Worm (Caenorhabditis elegans) whole organism, late embryonic: ENCODE results near the gene frg-1.

Experiments used
- C38D4.7 ChIP-seq: fragments of 200-800 bp; sonication (Bioruptor generic); optimal IDR thresholded peaks from 2 replicates; lab custom pipeline; 2018; ENCODE audit warnings: mild to moderate bottlenecking, missing genetic modification characterization, moderate library complexity, missing compliant biosample characterization
- F13H6.1 ChIP-seq: sonication (generic microtip); optimal IDR thresholded peaks from 2 replicates; lab custom pipeline; 2016; ENCODE audit warnings: missing genetic modification characterization, missing compliant biosample characterization
- K02D7.2 ChIP-seq: sonication (generic microtip); optimal IDR thresholded peaks from 2 replicates; lab custom pipeline; 2017; ENCODE audit warnings: mild to moderate bottlenecking, missing genetic modification characterization, missing compliant biosample characterization
- K09A11.1 ChIP-seq: sonication (generic microtip); optimal IDR thresholded peaks from 2 replicates; lab custom pipeline; 2017; ENCODE audit warnings: antibody characterized with exemption, mild to moderate bottlenecking, missing genetic modification characterization, missing compliant biosample characterization; ENCODE audit not compliant: insufficient read depth
- Y22D7AL.16 ChIP-seq: sonication (generic microtip); optimal IDR thresholded peaks from 2 replicates; lab custom pipeline; 2016; ENCODE audit warnings: missing genetic modification characterization, missing compliant biosample characterization
- ahr-1 ChIP-seq: sonication (generic microtip); optimal IDR thresholded peaks from 2 replicates; lab custom pipeline; 2016; ENCODE audit warnings: missing genetic modification characterization, missing compliant biosample characterization
- ceh-18 ChIP-seq: sonication (generic microtip); optimal IDR thresholded peaks from 2 replicates; lab custom pipeline; 2016; ENCODE audit warnings: missing genetic modification characterization, missing compliant biosample characterization
- ceh-22 ChIP-seq: sonication (generic microtip); optimal IDR thresholded peaks from 2 replicates; lab custom pipeline; 2017; ENCODE audit warnings: missing biosample characterization, missing genetic modification characterization
- ceh-30 ChIP-seq: fragments of 150-350 bp; optimal IDR thresholded peaks from 2 replicates; lab custom pipeline; 2014; ENCODE audit warnings: missing biosample characterization, missing genetic modification characterization
- ceh-48 ChIP-seq: sonication (generic microtip); optimal IDR thresholded peaks from 2 replicates; lab custom pipeline; 2016; ENCODE audit warnings: missing genetic modification characterization, inconsistent platforms, missing compliant biosample characterization
- che-1 ChIP-seq: sonication (generic microtip); optimal IDR thresholded peaks from 2 replicates; lab custom pipeline; 2016; ENCODE audit warnings: mild to moderate bottlenecking, missing genetic modification characterization, missing compliant biosample characterization
- dve-1 ChIP-seq: sonication (generic microtip); optimal IDR thresholded peaks from 2 replicates; lab custom pipeline; 2017; ENCODE audit warnings: antibody characterized with exemption, mild to moderate bottlenecking, missing genetic modification characterization, missing compliant biosample characterization
- elt-2 ChIP-seq: sonication (generic microtip); optimal IDR thresholded peaks from 2 replicates; lab custom pipeline; 2016; ENCODE audit warnings: missing genetic modification reagents, missing genetic modification characterization, missing compliant biosample characterization
- ets-4 ChIP-seq: sonication (generic microtip); optimal IDR thresholded peaks from 2 replicates; lab custom pipeline; 2016; ENCODE audit warnings: missing genetic modification characterization, missing compliant biosample characterization
- fkh-10 ChIP-seq: fragments of 150-350 bp; optimal IDR thresholded peaks from 2 replicates; lab custom pipeline; 2014; ENCODE audit warnings: missing biosample characterization, missing genetic modification reagents, missing genetic modification characterization
- fkh-6 ChIP-seq: sonication (generic microtip); optimal IDR thresholded peaks from 2 replicates; lab custom pipeline; 2016; ENCODE audit warnings: missing genetic modification characterization, missing compliant biosample characterization
- gmeb-2 ChIP-seq: sonication (generic microtip); optimal IDR thresholded peaks from 2 replicates; lab custom pipeline; 2016; ENCODE audit warnings: missing genetic modification characterization, inconsistent platforms, missing compliant biosample characterization
- hlh-30 ChIP-seq: sonication (generic microtip); optimal IDR thresholded peaks from 2 replicates; lab custom pipeline; 2017; ENCODE audit warnings: antibody characterized with exemption, missing genetic modification characterization, missing compliant biosample characterization; ENCODE audit not compliant: insufficient read depth
- hlh-8 ChIP-seq: sonication (generic microtip); optimal IDR thresholded peaks from 2 replicates; lab custom pipeline; 2016; ENCODE audit warnings: missing genotype, missing genetic modification characterization, missing compliant biosample characterization
- lim-6 ChIP-seq: sonication (generic microtip); optimal IDR thresholded peaks from 2 replicates; lab custom pipeline; 2016; ENCODE audit warnings: missing genetic modification characterization, missing compliant biosample characterization
- lin-11 ChIP-seq: fragments of 200-800 bp; sonication (Bioruptor generic); optimal IDR thresholded peaks from 2 replicates; lab custom pipeline; 2018; ENCODE audit warnings: mild to moderate bottlenecking, missing genetic modification characterization, missing compliant biosample characterization
- madf-2 ChIP-seq: sonication (generic microtip); optimal IDR thresholded peaks from 2 replicates; lab custom pipeline; 2017; ENCODE audit warnings: missing genetic modification characterization, missing compliant biosample characterization
- nfya-1 ChIP-seq: sonication (generic microtip); optimal IDR thresholded peaks from 2 replicates; lab custom pipeline; 2017; ENCODE audit warnings: missing genetic modification characterization, mild to moderate bottlenecking, missing compliant biosample characterization, antibody characterized with exemption, moderate library complexity
- nhr-11 ChIP-seq: fragments of 150-350 bp; optimal IDR thresholded peaks from 2 replicates; lab custom pipeline; 2014; ENCODE audit warnings: missing biosample characterization, missing genetic modification characterization
- npax-4 ChIP-seq: sonication (generic microtip); optimal IDR thresholded peaks from 2 replicates; lab custom pipeline; 2016; ENCODE audit warnings: missing genetic modification characterization, missing compliant biosample characterization
- odd-2 ChIP-seq: sonication (generic microtip); optimal IDR thresholded peaks from 2 replicates; lab custom pipeline; 2017; ENCODE audit warnings: antibody characterized with exemption, mild to moderate bottlenecking, missing genetic modification characterization, missing compliant biosample characterization
- pag-3 ChIP-seq: sonication (generic microtip); optimal IDR thresholded peaks from 2 replicates; lab custom pipeline; 2016; ENCODE audit warnings: missing compliant biosample characterization, missing genetic modification characterization, borderline replicate concordance
- pat-9 ChIP-seq: fragments of 200-800 bp; sonication (Bioruptor generic); optimal IDR thresholded peaks from 2 replicates; lab custom pipeline; 2018; ENCODE audit warnings: mild to moderate bottlenecking, missing genetic modification characterization, moderate library complexity, missing compliant biosample characterization
- pax-1 ChIP-seq: fragments of 150-350 bp; optimal IDR thresholded peaks from 2 replicates; lab custom pipeline; 2014; ENCODE audit warnings: missing biosample characterization, missing genetic modification characterization
- pha-4 ChIP-seq: fragments of 150-350 bp; optimal IDR thresholded peaks from 2 replicates; lab custom pipeline; 2018; ENCODE audit warnings: missing biosample characterization, missing genetic modification reagents, missing genetic modification characterization
- pros-1 ChIP-seq: fragments of 150-350 bp; optimal IDR thresholded peaks from 2 replicates; lab custom pipeline; 2014; ENCODE audit warnings: missing biosample characterization, missing genetic modification reagents, missing genetic modification characterization
- sox-4 ChIP-seq: sonication (generic microtip); optimal IDR thresholded peaks from 2 replicates; lab custom pipeline; 2017; ENCODE audit warnings: mild to moderate bottlenecking, missing genetic modification characterization, inconsistent platforms, missing compliant biosample characterization
- syd-9 ChIP-seq: sonication (generic microtip); optimal IDR thresholded peaks from 2 replicates; lab custom pipeline; 2016; ENCODE audit warnings: mild to moderate bottlenecking, missing genetic modification characterization, moderate library complexity, missing compliant biosample characterization
- tbx-2 ChIP-seq: sonication (generic microtip); optimal IDR thresholded peaks from 2 replicates; lab custom pipeline; 2016; ENCODE audit warnings: missing genetic modification characterization, missing compliant biosample characterization
- unc-42 ChIP-seq: sonication (generic microtip); optimal IDR thresholded peaks from 2 replicates; lab custom pipeline; 2016; ENCODE audit warnings: missing genotype, missing genetic modification characterization, missing compliant biosample characterization
- unc-55 ChIP-seq: sonication (generic microtip); optimal IDR thresholded peaks from 2 replicates; lab custom pipeline; 2017; ENCODE audit warnings: missing biosample characterization, missing genetic modification reagents, missing genetic modification characterization
- zip-5 ChIP-seq: sonication (generic microtip); optimal IDR thresholded peaks from 2 replicates; lab custom pipeline; 2016; ENCODE audit warnings: missing genetic modification characterization, missing compliant biosample characterization
- ztf-16 ChIP-seq: sonication (generic microtip); optimal IDR thresholded peaks from 2 replicates; lab custom pipeline; 2017; ENCODE audit warnings: missing genetic modification characterization, missing compliant biosample characterization

frg-1 gene

DNA sequence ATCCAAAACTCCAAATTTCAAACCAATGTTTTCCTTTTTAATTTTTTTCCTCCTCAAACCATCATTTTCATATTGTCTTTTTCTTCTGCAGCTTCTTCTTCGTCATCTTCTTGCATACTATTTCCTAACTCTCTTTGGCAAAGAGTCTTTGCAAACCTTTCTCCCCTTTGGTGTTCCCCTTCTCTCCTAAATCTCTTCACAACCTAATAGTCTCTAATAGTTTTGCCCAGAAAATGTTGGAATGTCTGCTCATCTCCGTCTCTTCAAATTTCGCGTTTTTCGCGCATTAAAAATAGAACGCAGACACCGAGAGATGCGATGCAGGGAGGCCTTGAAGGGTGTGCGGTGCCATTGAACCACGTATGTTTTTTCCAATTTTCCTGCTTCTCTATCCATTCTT, 23.1 kb downstream of the frg-1 start, which contains the start of gene ZK1010.10 (continued):
- TF ChIP-seq pag-3 (tag; lab: Kevin White, UChicago) (no peak), Y22D7AL.16 (tag; lab: Kevin White, UChicago) (no peak), lin-11 (tag; lab: Kevin White, UChicago) (no peak), unc-42 (peak; percentile 59), pha-4 (no peak), hlh-30 (tag; lab: Kevin White, UChicago) (no peak), sox-4 (tag; lab: Kevin White, UChicago) (no peak), madf-2 (no peak), fkh-10 (no peak), K02D7.2 (tag; lab: Kevin White, UChicago) (no peak), che-1 (tag; lab: Kevin White, UChicago) (no peak), elt-2 (tag; lab: Kevin White, UChicago) (no peak), ceh-18 (tag; lab: Kevin White, UChicago) (peak; percentile 23), pat-9 (tag; lab: Kevin White, UChicago) (no peak), tbx-2 (tag; lab: Kevin White, UChicago) (peak; percentile 42), gmeb-2 (no peak)

DNA sequence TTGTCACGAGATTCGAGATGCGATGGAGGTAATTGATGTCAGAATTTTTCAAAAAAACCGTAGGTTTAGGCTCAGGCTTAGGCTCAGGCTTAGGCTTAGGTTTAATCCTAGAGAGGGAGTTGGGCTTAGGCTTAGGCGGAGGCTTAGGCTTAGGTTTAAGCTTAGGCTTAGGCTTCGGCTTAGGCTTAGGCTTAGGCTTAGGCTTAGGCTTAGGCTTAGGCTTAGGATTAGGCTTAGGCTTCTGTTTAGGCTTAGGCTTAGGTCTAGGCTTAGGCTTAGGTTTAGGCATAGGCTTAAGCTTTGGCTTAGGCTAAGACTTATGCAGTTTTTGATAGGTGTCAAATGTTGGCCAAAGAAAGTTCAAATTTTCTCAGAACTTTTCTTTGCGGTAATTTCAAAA, 25.4 kb downstream of the frg-1 start:
- TF ChIP-seq pax-1 (no peak), dve-1 (tag; lab: Kevin White, UChicago) (peak; percentile 88), hlh-8 (tag; lab: Kevin White, UChicago) (no peak), K02D7.2 (tag; lab: Kevin White, UChicago) (peak; percentile 10)

ce11 chrIII:13005161-13005560, 26.2 kb downstream of the frg-1 start, which contains the start of gene snf-7:
Gene snf-7 (plus strand): TSS chrIII:13005461.
- TF ChIP-seq ztf-16 (tag; lab: Kevin White, UChicago) = no peak
- no peak for TF ChIP-seq ets-4 (tag; lab: Kevin White, UChicago)
- no peak for TF ChIP-seq F13H6.1 (tag; lab: Kevin White, UChicago)
- TF ChIP-seq nfya-1 = no peak
- TF ChIP-seq K09A11.1 (tag; lab: Kevin White, UChicago) = no peak

DNA sequence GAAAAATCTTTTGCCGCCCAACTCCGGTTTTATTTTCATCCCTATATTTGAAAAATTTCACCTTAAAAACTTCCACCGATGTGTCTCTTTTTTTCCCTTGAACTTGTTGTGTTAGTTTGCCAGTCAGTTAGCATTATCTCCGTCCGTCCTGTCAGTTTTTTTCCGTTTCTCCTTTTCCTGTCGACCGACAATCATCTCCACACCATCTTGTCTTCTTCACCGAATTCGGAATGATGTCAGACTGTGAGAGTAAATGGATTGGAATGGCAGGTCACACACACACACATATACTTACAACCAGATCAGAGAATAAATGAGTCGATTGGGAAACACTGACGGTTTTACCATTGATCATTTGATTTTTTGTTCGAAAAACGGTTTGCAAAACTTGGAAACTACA, 33.0 kb downstream of the frg-1 start:
- TF ChIP-seq pros-1 (tag; lab: Kevin White, UChicago) = no peak
- no peak for TF ChIP-seq unc-42
- no peak for TF ChIP-seq ceh-22 (tag; lab: Kevin White, UChicago)
- TF ChIP-seq sox-4 (tag; lab: Kevin White, UChicago) = no peak
- TF ChIP-seq fkh-6 (tag; lab: Kevin White, UChicago) = no peak
- no peak for TF ChIP-seq unc-55 (GFP tag; lab: Kevin White, UChicago)
- TF ChIP-seq ceh-48 (tag; lab: Kevin White, UChicago) = no peak
- no peak for TF ChIP-seq C38D4.7 (GFP tag; lab: Kevin White, UChicago)
- no peak for TF ChIP-seq syd-9 (tag; lab: Kevin White, UChicago)
- no peak for TF ChIP-seq F13H6.1 (tag; lab: Kevin White, UChicago)
- TF ChIP-seq odd-2 (tag; lab: Kevin White, UChicago) = no peak
- TF ChIP-seq nhr-11 = no peak
- TF ChIP-seq zip-5 (tag; lab: Kevin White, UChicago) = no peak
- TF ChIP-seq pax-1 = no peak
- no peak for TF ChIP-seq ets-4 (tag; lab: Kevin White, UChicago)
- TF ChIP-seq npax-4 (tag; lab: Kevin White, UChicago) = no peak
- no peak for TF ChIP-seq ahr-1 (tag; lab: Kevin White, UChicago)
- TF ChIP-seq ceh-30 (tag; lab: Kevin White, UChicago) = no peak
- TF ChIP-seq lim-6 (tag; lab: Kevin White, UChicago) = no peak
